Worm (Caenorhabditis elegans): ENCODE results near the gene spcs-3.

ce11 chrIII:8045734-8046133 lies 917 bp downstream of the spcs-3 start, which contains the start of gene K12H4.3:
- TF ChIP-seq isw-1 (GFP tag; IDR thresholded peaks at IDR 0.05), result no peak
- no peak for TF ChIP-seq efl-3 (GFP tag; optimal IDR thresholded peaks at IDR 0.05)
- no peak for TF ChIP-seq nhr-76 (tag; optimal IDR thresholded peaks at IDR 0.05)
- TF ChIP-seq fos-1 (tag; optimal IDR thresholded peaks at IDR 0.05), result no peak
- no peak for TF ChIP-seq unc-62 (GFP tag; optimal IDR thresholded peaks at IDR 0.05)
- TF ChIP-seq ceh-82 (tag; optimal IDR thresholded peaks at IDR 0.05), result no peak
- no peak for TF ChIP-seq dpl-1 (GFP tag; optimal IDR thresholded peaks at IDR 0.05)
- TF ChIP-seq lin-15B (tag; optimal IDR thresholded peaks at IDR 0.05), result no peak
- no peak for TF ChIP-seq nhr-85 (tag)
- TF ChIP-seq nhr-84 (tag; optimal IDR thresholded peaks at IDR 0.05), result no peak
